Worm (Caenorhabditis elegans) whole organism, young adult: ENCODE results near the gene Y39A1A.3.

Experiments
- B0035.1 ChIP-seq: sonication (generic microtip); optimal IDR thresholded peaks from 2 replicates; lab custom pipeline; 2016; ENCODE audit warnings: missing genetic modification characterization, mild to moderate bottlenecking, missing compliant biosample characterization, missing genotype, missing genetic modification reagents
- B0261.1 ChIP-seq: sonication (generic microtip); optimal IDR thresholded peaks from 2 replicates; lab custom pipeline; 2016; ENCODE audit warnings: mild to moderate bottlenecking, missing genetic modification characterization, moderate library complexity, missing compliant biosample characterization
- C06A6.2 ChIP-seq: fragments of 200-800 bp; sonication (Bioruptor generic); conservative IDR thresholded peaks from 2 replicates; pipeline ENCODE4 v1.3.6; 2022; ENCODE audit warnings: missing genetic modification characterization, missing compliant biosample characterization
- F55B11.4 ChIP-seq: sonication (generic microtip); optimal IDR thresholded peaks from 2 replicates; lab custom pipeline; 2016; ENCODE audit warnings: missing compliant biosample characterization, missing genetic modification characterization, borderline replicate concordance; ENCODE audit not compliant: insufficient read depth
- K11D2.4 ChIP-seq: fragments of 200-800 bp; sonication (Bioruptor generic); IDR thresholded peaks from 2 replicates; pipeline ENCODE4 v1.3.6; 2022; ENCODE audit warnings: missing genetic modification reagents, missing genetic modification characterization, missing compliant biosample characterization
- K12H6.12 ChIP-seq: fragments of 200-800 bp; sonication (Bioruptor generic); optimal IDR thresholded peaks from 2 replicates; lab custom pipeline; 2018; ENCODE audit warnings: mild to moderate bottlenecking, missing genetic modification characterization, missing compliant biosample characterization
- T07F8.4 ChIP-seq: sonication (generic microtip); optimal IDR thresholded peaks from 2 replicates; lab custom pipeline; 2016; ENCODE audit warnings: mild to moderate bottlenecking, missing genetic modification characterization, moderate library complexity, missing compliant biosample characterization
- ZK185.1 ChIP-seq: sonication (generic microtip); optimal IDR thresholded peaks from 2 replicates; lab custom pipeline; 2016; ENCODE audit warnings: mild to moderate bottlenecking, missing genetic modification characterization, missing compliant biosample characterization; ENCODE audit not compliant: poor library complexity, severe bottlenecking
- aptf-3 ChIP-seq: fragments of 200-800 bp; sonication (Bioruptor generic); IDR thresholded peaks from 2 replicates; pipeline ENCODE4 v1.3.6; 2022; ENCODE audit warnings: missing genetic modification characterization, missing compliant biosample characterization
- atf-7 ChIP-seq: sonication (generic microtip); optimal IDR thresholded peaks from 2 replicates; lab custom pipeline; 2017; ENCODE audit warnings: mild to moderate bottlenecking, missing genetic modification characterization, missing compliant biosample characterization
- ccch-3 ChIP-seq: fragments of 200-800 bp; sonication (Bioruptor generic); optimal IDR thresholded peaks from 2 replicates; lab custom pipeline; 2018; ENCODE audit warnings: mild to moderate bottlenecking, missing genetic modification characterization, missing compliant biosample characterization
- cebp-2 ChIP-seq: fragments of 200-800 bp; sonication (Bioruptor generic); IDR thresholded peaks from 2 replicates; pipeline ENCODE4 v1.3.6; 2022; ENCODE audit warnings: missing genetic modification characterization, missing compliant biosample characterization
- ceh-40 ChIP-seq: fragments of 200-800 bp; sonication (Bioruptor generic); IDR thresholded peaks from 2 replicates; pipeline ENCODE4 v1.3.6; 2022; ENCODE audit warnings: missing genetic modification characterization, missing compliant biosample characterization
- ceh-91 ChIP-seq: fragments of 200-800 bp; sonication (Bioruptor generic); IDR thresholded peaks from 2 replicates; pipeline ENCODE4 v1.3.6; 2022; ENCODE audit warnings: missing genetic modification reagents, missing genetic modification characterization, missing compliant biosample characterization
- ets-4 ChIP-seq: fragments of 200-800 bp; sonication (Bioruptor generic); optimal IDR thresholded peaks from 2 replicates; lab custom pipeline; 2018; ENCODE audit warnings: mild to moderate bottlenecking, missing genetic modification characterization, missing compliant biosample characterization
- hmg-1.2 ChIP-seq: fragments of 200-800 bp; sonication (Bioruptor generic); IDR thresholded peaks from 2 replicates; pipeline ENCODE4 v1.3.6; 2022; ENCODE audit warnings: missing genetic modification reagents, missing genetic modification characterization, missing compliant biosample characterization
- hsf-1 ChIP-seq: fragments of 200-800 bp; sonication (Bioruptor generic); IDR thresholded peaks from 2 replicates; pipeline ENCODE4 v1.3.6; 2022; ENCODE audit warnings: missing genetic modification reagents, missing genetic modification characterization, missing compliant biosample characterization
- lag-1 ChIP-seq: fragments of 200-800 bp; sonication (Bioruptor generic); IDR thresholded peaks from 2 replicates; pipeline ENCODE4 v1.3.6; 2022; ENCODE audit warnings: missing genetic modification reagents, missing genetic modification characterization, missing compliant biosample characterization
- lin-35 ChIP-seq, 3 experiments: fragments of 150-350 bp in 2 of 3; sonication (generic microtip) in 1 of 3; optimal IDR thresholded peaks; 2 replicates each; lab custom pipeline; 2014 to 2018; ENCODE audit warnings: missing biosample characterization in 3 of 3, missing genetic modification characterization in 3 of 3, missing genetic modification reagents in 3 of 3
- lir-1 ChIP-seq: fragments of 200-800 bp; sonication (Bioruptor generic); conservative IDR thresholded peaks from 2 replicates; pipeline ENCODE4 v1.3.6; 2022; ENCODE audit warnings: missing genetic modification reagents, missing genetic modification characterization, missing compliant biosample characterization
- snpc-1.1 ChIP-seq: sonication (generic microtip); optimal IDR thresholded peaks from 2 replicates; lab custom pipeline; 2017; ENCODE audit warnings: missing genetic modification characterization, mild to moderate bottlenecking, missing compliant biosample characterization, antibody characterized with exemption, moderate library complexity, missing genotype, missing genetic modification reagents; ENCODE audit not compliant: insufficient read depth
- snpc-3.4 ChIP-seq: sonication (generic microtip); optimal IDR thresholded peaks from 2 replicates; lab custom pipeline; 2017; ENCODE audit warnings: missing genetic modification characterization, mild to moderate bottlenecking, missing compliant biosample characterization, antibody characterized with exemption, moderate library complexity, missing genotype, missing genetic modification reagents
- sptf-2 ChIP-seq: fragments of 200-800 bp; sonication (Bioruptor generic); optimal IDR thresholded peaks from 2 replicates; lab custom pipeline; 2018; ENCODE audit warnings: mild to moderate bottlenecking, missing genetic modification characterization, missing compliant biosample characterization
- tbp1 ChIP-seq: fragments of 200-800 bp; sonication (Bioruptor generic); optimal IDR thresholded peaks from 2 replicates; lab custom pipeline; 2018; ENCODE audit warnings: mild to moderate bottlenecking, missing genetic modification characterization, missing compliant biosample characterization
- zfh-2 ChIP-seq: fragments of 200-800 bp; sonication (Bioruptor generic); conservative IDR thresholded peaks from 2 replicates; pipeline ENCODE4 v1.3.6; 2022; ENCODE audit warnings: missing genetic modification reagents, missing genetic modification characterization, missing compliant biosample characterization
- ztf-18 ChIP-seq: sonication (generic microtip); optimal IDR thresholded peaks from 2 replicates; lab custom pipeline; 2016; ENCODE audit warnings: missing genotype, mild to moderate bottlenecking, missing genetic modification characterization, missing compliant biosample characterization

Gene Y39A1A.3

ce11 chrIII:10560296-10560695, 36.0 kb downstream of the Y39A1A.3 start, which contains the start of gene rab-30:
TSS of gene rab-30 (plus strand) at chrIII:10560596.
- TF ChIP-seq hmg-1.2 (no peak), hsf-1 (GFP tag; lab: Robert Waterston, UW) (0 out of 2 replicates have a peak, but pooled peaks have one; percentile 33)

DNA sequence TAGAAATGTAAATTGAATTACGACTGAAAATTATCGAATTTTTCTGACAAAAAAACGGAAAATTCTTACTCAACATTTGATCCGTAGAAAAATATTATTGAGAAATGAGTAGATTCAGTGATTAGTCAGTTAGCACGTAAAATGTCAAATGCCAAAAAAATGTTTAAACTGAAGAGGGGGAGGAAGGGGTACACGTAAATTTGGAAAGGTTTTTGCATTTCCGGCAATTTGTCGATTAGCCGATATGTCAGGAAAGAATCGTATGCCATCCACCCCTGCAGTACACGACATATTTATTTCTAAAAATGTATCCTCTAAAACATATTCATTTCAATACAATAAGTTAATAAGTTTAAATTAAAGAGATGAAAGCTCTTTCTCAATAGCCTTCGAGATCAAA, 38.4 kb downstream of the Y39A1A.3 start, which contains the start of gene T21C12.4:
TSS of gene T21C12.4 (minus strand) at position 101 of the 400 bp plus-strand sequence.
- TF ChIP-seq ccch-3 (GFP tag; lab: Kevin White, UChicago), result no peak
- no peak for TF ChIP-seq snpc-3.4 (tag; lab: Kevin White, UChicago)
- no peak for TF ChIP-seq zfh-2
- TF ChIP-seq tbp1 (GFP tag; lab: Kevin White, UChicago), result no peak
- TF ChIP-seq K11D2.4, result no peak
- TF ChIP-seq cebp-2 (GFP tag; lab: Robert Waterston, UW), result no peak
- TF ChIP-seq sptf-2, result no peak
- no peak for TF ChIP-seq C06A6.2 (GFP tag; lab: Robert Waterston, UW)
- TF ChIP-seq ZK185.1 (tag; lab: Kevin White, UChicago), result no peak
- no peak for TF ChIP-seq ztf-18

DNA sequence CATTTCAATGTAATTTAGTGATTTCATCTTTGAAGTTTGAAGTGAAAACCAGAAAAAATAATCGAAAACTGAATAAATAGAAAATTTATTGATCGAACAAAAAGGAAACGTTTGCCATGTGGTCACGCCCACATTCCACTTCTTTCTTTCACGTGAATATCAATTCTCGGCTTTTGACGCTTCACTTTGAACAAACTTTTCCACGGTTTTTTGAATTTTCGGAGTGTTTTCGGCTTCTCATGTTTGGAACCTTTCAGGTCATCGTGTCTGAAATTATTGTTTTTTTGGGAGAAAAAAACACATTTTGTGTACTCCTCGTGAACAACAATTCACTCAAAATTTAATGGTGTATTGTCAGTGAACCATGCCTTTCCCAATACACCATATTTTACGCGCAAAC, 43.4 kb downstream of the Y39A1A.3 start, which contains the start of gene T21C12.8:
TSS of gene T21C12.8 (minus strand) at position 101 of the 400 bp plus-strand sequence.
- TF ChIP-seq ceh-40 (no peak), B0261.1 (tag; lab: Kevin White, UChicago) (no peak), T07F8.4 (tag; lab: Kevin White, UChicago) (no peak), ets-4 (no peak), zfh-2 (no peak), snpc-1.1 (tag; lab: Kevin White, UChicago) (no peak), atf-7 (no peak), lag-1 (no peak), K12H6.12 (tag; lab: Kevin White, UChicago) (no peak), aptf-3 (GFP tag; lab: Robert Waterston, UW) (no peak), cebp-2 (GFP tag; lab: Robert Waterston, UW) (no peak), ceh-91 (GFP tag; lab: Robert Waterston, UW) (no peak), B0035.1 (no peak), lir-1 (GFP tag; lab: Robert Waterston, UW) (no peak), F55B11.4 (no peak), hsf-1 (GFP tag; lab: Robert Waterston, UW) (no peak), lin-35 (GFP tag; optimal IDR thresholded peaks at IDR 0.05; lab: Kevin White, UChicago) (no peak)
